Fruit fly (Drosophila melanogaster) whole organism, embryonic: ENCODE measurements around the gene Eip63E.
A peak's percentile ranks its signal among the peaks of the same experiment; 100 is the strongest.

Experiments
- Adf1 ChIP-seq: fragments of 200-800 bp; sonication (Bioruptor generic); IDR thresholded peaks from 2 replicates; pipeline ENCODE4 v1.3.6; 2022; ENCODE audit warnings: missing biosample characterization, missing genetic modification characterization
- CG1024 ChIP-seq: fragments of 200-800 bp; sonication (Bioruptor generic); IDR thresholded peaks from 2 replicates; pipeline ENCODE4 v1.3.6; 2022; ENCODE audit warnings: missing biosample characterization, missing genetic modification characterization
- CG10565 ChIP-seq: fragments of 200-800 bp; sonication (Bioruptor generic); optimal IDR thresholded peaks from 3 replicates; lab custom pipeline; 2016; ENCODE audit warnings: missing biosample characterization, mild to moderate bottlenecking, missing genetic modification characterization
- CG11696 ChIP-seq: fragments of 200-800 bp; sonication (Bioruptor generic); IDR thresholded peaks from 2 replicates; pipeline ENCODE4 v1.3.6; 2022; ENCODE audit warnings: missing biosample characterization, missing genetic modification characterization
- CG13894 ChIP-seq: fragments of 200-800 bp; sonication (Bioruptor generic); optimal IDR thresholded peaks from 3 replicates; lab custom pipeline; 2018; ENCODE audit warnings: missing biosample characterization, mild to moderate bottlenecking, missing genetic modification characterization, moderate library complexity
- CG14014 ChIP-seq: fragments of 200-800 bp; sonication (Bioruptor generic); IDR thresholded peaks from 2 replicates; pipeline ENCODE4 v1.3.6; 2022; ENCODE audit warnings: missing biosample characterization, missing genetic modification characterization
- CG14667 ChIP-seq: fragments of 200-800 bp; sonication (Bioruptor generic); IDR thresholded peaks from 2 replicates; pipeline ENCODE4 v1.3.6; 2022; ENCODE audit warnings: missing biosample characterization, missing genetic modification characterization
- CG14965 ChIP-seq: fragments of 200-800 bp; sonication (Bioruptor generic); optimal IDR thresholded peaks from 2 replicates; lab custom pipeline; 2016; ENCODE audit warnings: missing biosample characterization, missing genetic modification characterization, borderline replicate concordance
- CG1529 ChIP-seq: fragments of 200-800 bp; sonication (Bioruptor generic); optimal IDR thresholded peaks from 3 replicates; lab custom pipeline; 2018; ENCODE audit warnings: missing biosample characterization, missing genetic modification characterization
- CG15696 ChIP-seq: fragments of 200-800 bp; sonication (Bioruptor generic); optimal IDR thresholded peaks from 2 replicates; lab custom pipeline; 2019; ENCODE audit warnings: missing biosample characterization, mild to moderate bottlenecking, missing genetic modification characterization, moderate library complexity
- CG16813 ChIP-seq: fragments of 200-800 bp; sonication (Bioruptor generic); IDR thresholded peaks from 3 replicates; pipeline ENCODE4 v1.3.6; 2022; ENCODE audit warnings: missing biosample characterization, missing genetic modification characterization; ENCODE audit not compliant: partially characterized antibody
- CG17359 ChIP-seq: fragments of 200-800 bp; sonication (Bioruptor generic); optimal IDR thresholded peaks from 3 replicates; lab custom pipeline; 2018; ENCODE audit warnings: missing biosample characterization, mild to moderate bottlenecking, missing genetic modification characterization, moderate library complexity
- CG17829 ChIP-seq: fragments of 200-800 bp; optimal IDR thresholded peaks from 2 replicates; lab custom pipeline; 2019; ENCODE audit warnings: missing biosample characterization, mild to moderate bottlenecking, missing genetic modification characterization, moderate library complexity
- CG18599 ChIP-seq: fragments of 200-800 bp; sonication (Bioruptor generic); optimal IDR thresholded peaks from 3 replicates; lab custom pipeline; 2017; ENCODE audit warnings: missing biosample characterization, missing genetic modification characterization, mild to moderate bottlenecking, moderate library complexity, missing genetic modification reagents
- CG2199 ChIP-seq: fragments of 200-800 bp; sonication (Bioruptor generic); IDR thresholded peaks from 3 replicates; pipeline ENCODE4 v1.3.6; 2022; ENCODE audit warnings: missing biosample characterization, missing genetic modification characterization
- CG2202 ChIP-seq: fragments of 200-800 bp; sonication (Bioruptor generic); optimal IDR thresholded peaks from 2 replicates; lab custom pipeline; 2018; ENCODE audit warnings: missing biosample characterization, mild to moderate bottlenecking, missing genetic modification characterization
- CG31224 ChIP-seq: fragments of 200-800 bp; sonication (Bioruptor generic); IDR thresholded peaks from 2 replicates; pipeline ENCODE4 v1.3.6; 2022; ENCODE audit warnings: missing biosample characterization, missing genetic modification characterization
- CG34224 ChIP-seq: fragments of 200-800 bp; sonication (Bioruptor generic); IDR thresholded peaks from 3 replicates; pipeline ENCODE4 v1.3.6; 2022; ENCODE audit warnings: missing biosample characterization, missing genetic modification characterization; ENCODE audit not compliant: partially characterized antibody
- CG5180 ChIP-seq: fragments of 200-800 bp; sonication (Bioruptor generic); optimal IDR thresholded peaks from 3 replicates; lab custom pipeline; 2017; ENCODE audit warnings: missing biosample characterization, missing genetic modification characterization, mild to moderate bottlenecking, moderate library complexity, missing genetic modification reagents
- CG6813 ChIP-seq: fragments of 200-800 bp; sonication (Bioruptor generic); optimal IDR thresholded peaks from 2 replicates; lab custom pipeline; 2017; ENCODE audit warnings: missing biosample characterization, missing genetic modification characterization, mild to moderate bottlenecking, moderate library complexity, missing genetic modification reagents
- CG7357 ChIP-seq: fragments of 200-800 bp; sonication (Bioruptor generic); IDR thresholded peaks from 3 replicates; pipeline ENCODE4 v1.3.6; 2022; ENCODE audit warnings: missing biosample characterization, missing genetic modification characterization
- CG7786 ChIP-seq: fragments of 200-800 bp; sonication (Bioruptor generic); optimal IDR thresholded peaks from 2 replicates; lab custom pipeline; 2016; ENCODE audit warnings: missing biosample characterization, missing genetic modification characterization
- CG9797 ChIP-seq: fragments of 200-800 bp; sonication (Bioruptor generic); optimal IDR thresholded peaks from 3 replicates; lab custom pipeline; 2018; ENCODE audit warnings: missing biosample characterization, mild to moderate bottlenecking, missing genetic modification characterization
- CG9817 ChIP-seq: fragments of 200-800 bp; sonication (Bioruptor generic); optimal IDR thresholded peaks from 2 replicates; lab custom pipeline; 2018; ENCODE audit warnings: missing biosample characterization, mild to moderate bottlenecking, missing genetic modification characterization, moderate library complexity
- D ChIP-seq, 2 experiments: fragments of 200-800 bp in 1 of 2; fragments of >200 bp in 1 of 2; sonication (Bioruptor generic) in 1 of 2; optimal IDR thresholded peaks; 2 replicates in 1 of 2; 3 replicates in 1 of 2; lab custom pipeline; 2017; ENCODE audit warnings: mild to moderate bottlenecking in 1 of 2, missing biosample characterization in 1 of 2, missing genetic modification characterization in 1 of 2, missing genetic modification reagents in 1 of 2
- Dip2 ChIP-seq: fragments of 200-800 bp; sonication (Bioruptor generic); IDR thresholded peaks from 2 replicates; pipeline ENCODE4 v1.3.6; 2022; ENCODE audit warnings: missing biosample characterization, missing genetic modification characterization
- Elba2 ChIP-seq: fragments of 200-800 bp; sonication (Bioruptor generic); optimal IDR thresholded peaks from 3 replicates; lab custom pipeline; 2016; ENCODE audit warnings: missing biosample characterization, missing genetic modification characterization
- Fer3 ChIP-seq: fragments of 200-800 bp; sonication (Bioruptor generic); optimal IDR thresholded peaks from 2 replicates; lab custom pipeline; 2018; ENCODE audit warnings: missing biosample characterization, mild to moderate bottlenecking, missing genetic modification characterization, moderate library complexity
- Hey ChIP-seq: fragments of 200-800 bp; sonication (Bioruptor generic); optimal IDR thresholded peaks from 3 replicates; lab custom pipeline; 2018; ENCODE audit warnings: missing biosample characterization, mild to moderate bottlenecking, missing genetic modification characterization
- Hr39 ChIP-seq: fragments of >200 bp; optimal IDR thresholded peaks from 2 replicates; lab custom pipeline; 2017
- Jarid2 ChIP-seq: fragments of 200-800 bp; sonication (Bioruptor generic); optimal IDR thresholded peaks from 3 replicates; lab custom pipeline; 2017; ENCODE audit warnings: mild to moderate bottlenecking, missing biosample characterization, missing genetic modification reagents, missing genetic modification characterization
- Max ChIP-seq: fragments of 200-800 bp; sonication (Bioruptor generic); optimal IDR thresholded peaks from 2 replicates; lab custom pipeline; 2016; ENCODE audit warnings: missing biosample characterization, mild to moderate bottlenecking, missing genetic modification characterization
- Oaz ChIP-seq: fragments of 200-800 bp; sonication (Bioruptor generic); IDR thresholded peaks from 2 replicates; pipeline ENCODE4 v1.3.6; 2022; ENCODE audit warnings: missing biosample characterization, missing genetic modification characterization
- Rx ChIP-seq: fragments of 200-800 bp; sonication (Bioruptor generic); IDR thresholded peaks from 2 replicates; pipeline ENCODE4 v1.3.6; 2022; ENCODE audit warnings: missing biosample characterization, missing genetic modification characterization
- Scr ChIP-seq: fragments of 200-800 bp; sonication (Bioruptor generic); IDR thresholded peaks from 2 replicates; pipeline ENCODE4 v1.3.6; 2022; ENCODE audit warnings: missing biosample characterization, missing genetic modification characterization; ENCODE audit not compliant: partially characterized antibody
- ara ChIP-seq: fragments of 200-800 bp; sonication (Bioruptor generic); IDR thresholded peaks from 2 replicates; pipeline ENCODE4 v1.3.6; 2022; ENCODE audit warnings: missing biosample characterization, missing genetic modification characterization
- bigmax ChIP-seq: fragments of 200-800 bp; sonication (Bioruptor generic); optimal IDR thresholded peaks from 2 replicates; lab custom pipeline; 2018; ENCODE audit warnings: missing biosample characterization, mild to moderate bottlenecking, missing genetic modification characterization
- crc ChIP-seq: fragments of 200-800 bp; sonication (Bioruptor generic); optimal IDR thresholded peaks from 2 replicates; lab custom pipeline; 2016; ENCODE audit warnings: missing biosample characterization, missing genetic modification characterization
- dan ChIP-seq: fragments of 200-800 bp; sonication (Bioruptor generic); IDR thresholded peaks from 2 replicates; pipeline ENCODE4 v1.3.6; 2022; ENCODE audit warnings: missing biosample characterization, missing genetic modification characterization
- esg ChIP-seq: fragments of 200-800 bp; sonication (Bioruptor generic); conservative IDR thresholded peaks from 2 replicates; pipeline ENCODE4 v1.3.6; 2022; ENCODE audit warnings: missing biosample characterization, missing genetic modification characterization
- eve ChIP-seq, 2 experiments: fragments of >200 bp; optimal IDR thresholded peaks; 2 replicates each; lab custom pipeline; 2017; ENCODE audit warnings: missing biosample characterization in 2 of 2, missing genetic modification characterization in 2 of 2
- ftz-f1 ChIP-seq: fragments of 200-800 bp; sonication (Bioruptor generic); optimal IDR thresholded peaks from 2 replicates; lab custom pipeline; 2016; ENCODE audit warnings: missing biosample characterization, missing genetic modification characterization
- fu2 ChIP-seq: fragments of 200-800 bp; sonication (Bioruptor generic); optimal IDR thresholded peaks from 2 replicates; lab custom pipeline; 2016; ENCODE audit warnings: missing biosample characterization, missing genetic modification characterization
- knrl ChIP-seq: fragments of 200-800 bp; sonication (Bioruptor generic); IDR thresholded peaks from 3 replicates; pipeline ENCODE4 v1.3.6; 2022; ENCODE audit warnings: missing biosample characterization, missing genetic modification characterization; ENCODE audit not compliant: partially characterized antibody
- lilli ChIP-seq: fragments of 200-800 bp; sonication (Bioruptor generic); optimal IDR thresholded peaks from 3 replicates; lab custom pipeline; 2016; ENCODE audit warnings: missing biosample characterization, missing genetic modification characterization
- nerfin-2 ChIP-seq: fragments of 200-800 bp; sonication (Bioruptor generic); IDR thresholded peaks from 2 replicates; pipeline ENCODE4 v1.3.6; 2022; ENCODE audit warnings: missing biosample characterization, missing genetic modification characterization; ENCODE audit not compliant: partially characterized antibody
- pho ChIP-seq: fragments of 200-800 bp; sonication (Bioruptor generic); optimal IDR thresholded peaks from 2 replicates; lab custom pipeline; 2016; ENCODE audit warnings: missing biosample characterization, missing genetic modification characterization
- psq ChIP-seq: fragments of 200-800 bp; sonication (Bioruptor generic); optimal IDR thresholded peaks from 2 replicates; lab custom pipeline; 2017; ENCODE audit warnings: missing biosample characterization, missing genetic modification characterization
- ranshi ChIP-seq: fragments of 200-800 bp; sonication (Bioruptor generic); IDR thresholded peaks from 2 replicates; pipeline ENCODE4 v1.3.6; 2022; ENCODE audit warnings: missing biosample characterization, missing genetic modification characterization
- tgo ChIP-seq: fragments of 200-800 bp; sonication (Bioruptor generic); IDR thresholded peaks from 3 replicates; pipeline ENCODE4 v1.3.6; 2022; ENCODE audit warnings: missing biosample characterization, missing genetic modification characterization
- tx ChIP-seq: fragments of 200-800 bp; sonication (Bioruptor generic); optimal IDR thresholded peaks from 2 replicates; lab custom pipeline; 2016; ENCODE audit warnings: missing biosample characterization, missing genetic modification characterization

Eip63E gene

DNA sequence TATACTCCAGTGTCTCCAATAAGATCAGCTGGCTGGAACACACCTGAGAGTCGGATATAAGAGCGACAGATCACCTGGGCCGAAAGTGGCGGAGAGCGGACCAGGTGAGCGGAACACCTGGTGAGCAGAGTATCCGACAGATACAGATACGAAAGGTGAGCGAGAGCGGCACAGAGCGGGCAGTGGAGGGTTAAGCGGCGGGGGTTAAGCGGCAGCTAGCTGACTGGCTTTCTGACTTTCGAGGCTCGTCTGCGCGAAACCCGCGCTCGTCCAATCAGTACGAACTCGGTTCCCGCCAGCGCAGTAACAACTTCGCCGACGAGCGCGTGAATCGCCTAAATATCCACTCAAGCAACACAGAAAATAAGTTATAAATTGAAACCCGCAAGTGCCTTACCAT is 110.5 kb downstream of the Eip63E start, which contains the start of gene dar1 (continued):
- TF ChIP-seq CG14965 (GFP tag; lab: Kevin White, UChicago) (no peak), CG15696 (tag; lab: Kevin White, UChicago) (no peak), CG14667 (no peak), CG11696 (no peak), ftz-f1 (no peak), CG1529 (GFP tag; lab: Kevin White, UChicago) (no peak), CG6813 (no peak), CG17359 (tag; lab: Kevin White, UChicago) (no peak), knrl (GFP tag; lab: Robert Waterston, UW) (no peak), Hey (no peak), CG2199 (no peak; the same call in 2 of the 3 replicates), CG7357 (GFP tag; lab: Robert Waterston, UW) (no peak), CG34224 (peak; percentile 73), eve (GFP tag; optimal IDR thresholded peaks at IDR 0.05; lab: Kevin White, UChicago) (no peak), Scr (GFP tag; lab: Robert Waterston, UW) (no peak), tx (GFP tag; lab: Kevin White, UChicago) (no peak), CG1024 (GFP tag; lab: Robert Waterston, UW) (no peak), CG18599 (GFP tag; lab: Kevin White, UChicago) (no peak), bigmax (GFP tag; lab: Kevin White, UChicago) (no peak), CG7786 (GFP tag; lab: Kevin White, UChicago) (no peak), CG9797 (no peak), ranshi (GFP tag; lab: Robert Waterston, UW) (no peak), Adf1 (GFP tag; lab: Robert Waterston, UW) (peak; percentile 40; the same call in 1 of the 2 replicates), psq (GFP tag; lab: Kevin White, UChicago) (no peak), ara (GFP tag; lab: Robert Waterston, UW) (no peak), dan (GFP tag; lab: Robert Waterston, UW) (no peak), CG16813 (GFP tag; lab: Robert Waterston, UW) (no peak), fu2 (GFP tag; lab: Kevin White, UChicago) (no peak), Rx (GFP tag; lab: Robert Waterston, UW) (no peak), CG5180 (no peak), CG9817 (tag; lab: Kevin White, UChicago) (no peak), CG14014 (GFP tag; lab: Robert Waterston, UW) (peak; percentile 9; the same call in 1 of the 2 replicates), pho (no peak), D (optimal IDR thresholded peaks at IDR 0.05; lab: Kevin White, UChicago) (no peak), D (GFP tag; optimal IDR thresholded peaks at IDR 0.05; lab: Kevin White, UChicago) (no peak), CG13894 (tag; lab: Kevin White, UChicago) (no peak), nerfin-2 (GFP tag; lab: Robert Waterston, UW) (no peak), CG31224 (GFP tag; lab: Robert Waterston, UW) (no peak), Max (GFP tag; lab: Kevin White, UChicago) (no peak), Fer3 (tag; lab: Kevin White, UChicago) (no peak), Elba2 (GFP tag; lab: Kevin White, UChicago) (peak; percentile 37), tgo (no peak), lilli (no peak), Jarid2 (GFP tag; lab: Kevin White, UChicago) (peak; percentile 92), CG10565 (GFP tag; lab: Kevin White, UChicago) (no peak), Dip2 (GFP tag; lab: Robert Waterston, UW) (no peak), CG2202 (tag; lab: Kevin White, UChicago) (no peak), esg (GFP tag; lab: Robert Waterston, UW) (no peak), Oaz (no peak), Hr39 (lab: Kevin White, UChicago) (no peak), crc (GFP tag; lab: Kevin White, UChicago) (no peak), CG17829 (no peak)
